Worm (Caenorhabditis elegans) whole organism, young adult: ENCODE data around the gene spp-4.

Source experiments
- B0261.1 ChIP-seq: sonication (generic microtip); optimal IDR thresholded peaks from 2 replicates; lab custom pipeline; 2016; ENCODE audit warnings: mild to moderate bottlenecking, missing genetic modification characterization, moderate library complexity, missing compliant biosample characterization
- B0336.3 ChIP-seq: fragments of 200-800 bp; sonication (Bioruptor generic); IDR thresholded peaks from 2 replicates; pipeline ENCODE4 v1.3.6; 2022; ENCODE audit warnings: missing genetic modification characterization, missing compliant biosample characterization
- C06A6.2 ChIP-seq: fragments of 200-800 bp; sonication (Bioruptor generic); conservative IDR thresholded peaks from 2 replicates; pipeline ENCODE4 v1.3.6; 2022; ENCODE audit warnings: missing genetic modification characterization, missing compliant biosample characterization
- F22D6.2 ChIP-seq: sonication (generic microtip); optimal IDR thresholded peaks from 2 replicates; lab custom pipeline; 2016; ENCODE audit warnings: mild to moderate bottlenecking, missing genetic modification characterization, missing compliant biosample characterization
- F33H1.4 ChIP-seq: fragments of 200-800 bp; sonication (Bioruptor generic); IDR thresholded peaks from 2 replicates; pipeline ENCODE4 v1.3.6; 2022; ENCODE audit warnings: missing genetic modification reagents, missing genetic modification characterization, missing compliant biosample characterization
- F52B5.7 ChIP-seq: sonication (generic microtip); optimal IDR thresholded peaks from 2 replicates; lab custom pipeline; 2016; ENCODE audit warnings: mild to moderate bottlenecking, missing genetic modification characterization, missing compliant biosample characterization
- F55B11.4 ChIP-seq: sonication (generic microtip); optimal IDR thresholded peaks from 2 replicates; lab custom pipeline; 2016; ENCODE audit warnings: missing compliant biosample characterization, missing genetic modification characterization, borderline replicate concordance; ENCODE audit not compliant: insufficient read depth
- K12H6.12 ChIP-seq: fragments of 200-800 bp; sonication (Bioruptor generic); optimal IDR thresholded peaks from 2 replicates; lab custom pipeline; 2018; ENCODE audit warnings: mild to moderate bottlenecking, missing genetic modification characterization, missing compliant biosample characterization
- T26A5.8 ChIP-seq: sonication (generic microtip); optimal IDR thresholded peaks from 2 replicates; lab custom pipeline; 2016; ENCODE audit warnings: missing genetic modification characterization, missing compliant biosample characterization
- Y53F4B.3 ChIP-seq: fragments of 200-800 bp; sonication (Bioruptor generic); IDR thresholded peaks from 2 replicates; pipeline ENCODE4 v1.3.6; 2022; ENCODE audit warnings: missing genetic modification reagents, missing genetic modification characterization, missing compliant biosample characterization
- Y53G8AR.9 ChIP-seq: fragments of 200-800 bp; sonication (Bioruptor generic); conservative IDR thresholded peaks from 2 replicates; pipeline ENCODE4 v1.3.6; 2022; ENCODE audit warnings: missing genetic modification reagents, missing genetic modification characterization, missing compliant biosample characterization
- ZK185.1 ChIP-seq: sonication (generic microtip); optimal IDR thresholded peaks from 2 replicates; lab custom pipeline; 2016; ENCODE audit warnings: mild to moderate bottlenecking, missing genetic modification characterization, missing compliant biosample characterization; ENCODE audit not compliant: poor library complexity, severe bottlenecking
- aptf-3 ChIP-seq: fragments of 200-800 bp; sonication (Bioruptor generic); IDR thresholded peaks from 2 replicates; pipeline ENCODE4 v1.3.6; 2022; ENCODE audit warnings: missing genetic modification characterization, missing compliant biosample characterization
- attf-3 ChIP-seq: fragments of 200-800 bp; sonication (Bioruptor generic); conservative IDR thresholded peaks from 2 replicates; pipeline ENCODE4 v1.3.6; 2022; ENCODE audit warnings: missing genetic modification reagents, missing genetic modification characterization, missing compliant biosample characterization
- attf-5 ChIP-seq: fragments of 200-800 bp; sonication (Bioruptor generic); optimal IDR thresholded peaks from 2 replicates; lab custom pipeline; 2018; ENCODE audit warnings: mild to moderate bottlenecking, missing genetic modification characterization, missing compliant biosample characterization
- bed-2 ChIP-seq: fragments of 200-800 bp; sonication (Bioruptor generic); IDR thresholded peaks from 2 replicates; pipeline ENCODE4 v1.3.6; 2022; ENCODE audit warnings: missing genetic modification reagents, missing genetic modification characterization, missing compliant biosample characterization
- cebp-1 ChIP-seq, 2 experiments: fragments of 200-800 bp in 1 of 2; sonication (Bioruptor generic) in 1 of 2; sonication (generic microtip) in 1 of 2; IDR thresholded peaks in 1 of 2; optimal IDR thresholded peaks in 1 of 2; 2 replicates each; pipeline versions ENCODE4 v1.3.6 to Lab custom; 2017 to 2022; ENCODE audit warnings: missing compliant biosample characterization in 2 of 2, missing genetic modification characterization in 2 of 2, mild to moderate bottlenecking in 1 of 2, missing genetic modification reagents in 1 of 2, moderate library complexity in 1 of 2
- ceh-100 ChIP-seq: fragments of 200-800 bp; sonication (Bioruptor generic); IDR thresholded peaks from 2 replicates; pipeline ENCODE4 v1.3.6; 2022; ENCODE audit warnings: missing genetic modification reagents, missing genetic modification characterization, missing compliant biosample characterization
- ceh-27 ChIP-seq: fragments of 200-800 bp; sonication (Bioruptor generic); optimal IDR thresholded peaks from 2 replicates; lab custom pipeline; 2018; ENCODE audit warnings: mild to moderate bottlenecking, missing genetic modification characterization, moderate library complexity, missing compliant biosample characterization
- ceh-79 ChIP-seq: sonication (generic microtip); optimal IDR thresholded peaks from 2 replicates; lab custom pipeline; 2017; ENCODE audit warnings: mild to moderate bottlenecking, missing genetic modification characterization, missing compliant biosample characterization
- chd-7 ChIP-seq: sonication (generic microtip); optimal IDR thresholded peaks from 2 replicates; lab custom pipeline; 2016; ENCODE audit warnings: mild to moderate bottlenecking, missing genetic modification characterization, moderate library complexity, missing compliant biosample characterization
- die-1 ChIP-seq: sonication (generic microtip); optimal IDR thresholded peaks from 2 replicates; lab custom pipeline; 2016; ENCODE audit warnings: missing genotype, mild to moderate bottlenecking, missing genetic modification characterization, missing compliant biosample characterization
- egl-18 ChIP-seq: fragments of 200-800 bp; sonication (Bioruptor generic); IDR thresholded peaks from 2 replicates; pipeline ENCODE4 v1.3.6; 2022; ENCODE audit warnings: missing genetic modification reagents, missing genetic modification characterization, missing compliant biosample characterization
- egl-44 ChIP-seq: fragments of 200-800 bp; sonication (Bioruptor generic); IDR thresholded peaks from 2 replicates; pipeline ENCODE4 v1.3.6; 2022; ENCODE audit warnings: missing genetic modification reagents, missing genetic modification characterization, missing compliant biosample characterization
- ekl-4 ChIP-seq: fragments of 200-800 bp; sonication (Bioruptor generic); IDR thresholded peaks from 2 replicates; pipeline ENCODE4 v1.3.6; 2022; ENCODE audit warnings: missing genetic modification reagents, missing genetic modification characterization, missing compliant biosample characterization
- ets-4 ChIP-seq: fragments of 200-800 bp; sonication (Bioruptor generic); optimal IDR thresholded peaks from 2 replicates; lab custom pipeline; 2018; ENCODE audit warnings: mild to moderate bottlenecking, missing genetic modification characterization, missing compliant biosample characterization
- fkh-3 ChIP-seq: sonication (generic microtip); optimal IDR thresholded peaks from 2 replicates; lab custom pipeline; 2016; ENCODE audit warnings: mild to moderate bottlenecking, missing genetic modification characterization, missing compliant biosample characterization
- gei-17 ChIP-seq: fragments of 200-800 bp; sonication (Bioruptor generic); optimal IDR thresholded peaks from 2 replicates; lab custom pipeline; 2018; ENCODE audit warnings: mild to moderate bottlenecking, missing genetic modification characterization, missing compliant biosample characterization
- him-1 ChIP-seq: sonication (generic microtip); optimal IDR thresholded peaks from 2 replicates; lab custom pipeline; 2016; ENCODE audit warnings: missing genotype, missing genetic modification reagents, missing genetic modification characterization, missing compliant biosample characterization
- hlh-12 ChIP-seq: sonication (generic microtip); optimal IDR thresholded peaks from 2 replicates; lab custom pipeline; 2016; ENCODE audit warnings: missing genetic modification characterization, missing compliant biosample characterization
- hmg-1.2 ChIP-seq: fragments of 200-800 bp; sonication (Bioruptor generic); IDR thresholded peaks from 2 replicates; pipeline ENCODE4 v1.3.6; 2022; ENCODE audit warnings: missing genetic modification reagents, missing genetic modification characterization, missing compliant biosample characterization
- lag-1 ChIP-seq: fragments of 200-800 bp; sonication (Bioruptor generic); IDR thresholded peaks from 2 replicates; pipeline ENCODE4 v1.3.6; 2022; ENCODE audit warnings: missing genetic modification reagents, missing genetic modification characterization, missing compliant biosample characterization
- let-526 ChIP-seq: fragments of 200-800 bp; sonication (Bioruptor generic); IDR thresholded peaks from 2 replicates; pipeline ENCODE4 v1.3.6; 2022; ENCODE audit warnings: missing genetic modification reagents, missing genetic modification characterization, missing compliant biosample characterization
- lir-1 ChIP-seq: fragments of 200-800 bp; sonication (Bioruptor generic); conservative IDR thresholded peaks from 2 replicates; pipeline ENCODE4 v1.3.6; 2022; ENCODE audit warnings: missing genetic modification reagents, missing genetic modification characterization, missing compliant biosample characterization
- lsl-1 ChIP-seq: fragments of 200-800 bp; sonication (Bioruptor generic); optimal IDR thresholded peaks from 2 replicates; lab custom pipeline; 2018; ENCODE audit warnings: mild to moderate bottlenecking, missing genetic modification characterization, moderate library complexity, missing compliant biosample characterization
- madf-10 ChIP-seq: sonication (generic microtip); optimal IDR thresholded peaks from 2 replicates; lab custom pipeline; 2016; ENCODE audit warnings: mild to moderate bottlenecking, missing genetic modification characterization, missing compliant biosample characterization
- mcd-1 ChIP-seq: fragments of 200-800 bp; sonication (Bioruptor generic); IDR thresholded peaks from 2 replicates; pipeline ENCODE4 v1.3.6; 2022; ENCODE audit warnings: missing genetic modification reagents, missing genetic modification characterization, missing compliant biosample characterization
- nfya-2 ChIP-seq: fragments of 200-800 bp; sonication (Bioruptor generic); IDR thresholded peaks from 2 replicates; pipeline ENCODE4 v1.3.6; 2022; ENCODE audit warnings: missing genetic modification reagents, missing genetic modification characterization, missing compliant biosample characterization
- nhr-80 ChIP-seq: sonication (generic microtip); optimal IDR thresholded peaks from 2 replicates; lab custom pipeline; 2016; ENCODE audit warnings: missing genetic modification characterization, missing compliant biosample characterization
- pha-4 ChIP-seq: fragments of 150-350 bp; sonication (generic microtip); optimal IDR thresholded peaks from 2 replicates; lab custom pipeline; 2014; ENCODE audit warnings: missing biosample characterization, missing genetic modification reagents, missing genetic modification characterization
- rpc-1 ChIP-seq, 2 experiments: fragments of 150-350 bp in 1 of 2; sonication (generic microtip) in 1 of 2; optimal IDR thresholded peaks; 2 replicates each; lab custom pipeline; 2014 to 2018; ENCODE audit warnings: missing biosample characterization in 1 of 2, missing genetic modification characterization in 1 of 2, missing genetic modification reagents in 1 of 2, missing genotype in 1 of 2
- sdz-38 ChIP-seq: sonication (generic microtip); optimal IDR thresholded peaks from 2 replicates; lab custom pipeline; 2016; ENCODE audit warnings: missing genotype, missing genetic modification characterization, missing compliant biosample characterization
- sea-2 ChIP-seq: fragments of 200-800 bp; sonication (Bioruptor generic); IDR thresholded peaks from 2 replicates; pipeline ENCODE4 v1.3.6; 2022; ENCODE audit warnings: missing genetic modification characterization, missing compliant biosample characterization
- sptf-2 ChIP-seq: fragments of 200-800 bp; sonication (Bioruptor generic); optimal IDR thresholded peaks from 2 replicates; lab custom pipeline; 2018; ENCODE audit warnings: mild to moderate bottlenecking, missing genetic modification characterization, missing compliant biosample characterization
- tbx-9 ChIP-seq: sonication (generic microtip); optimal IDR thresholded peaks from 2 replicates; lab custom pipeline; 2016; ENCODE audit warnings: borderline replicate concordance, missing genetic modification characterization, inconsistent platforms, missing compliant biosample characterization
- ztf-22 ChIP-seq: fragments of 200-800 bp; sonication (Bioruptor generic); optimal IDR thresholded peaks from 2 replicates; lab custom pipeline; 2018; ENCODE audit warnings: mild to moderate bottlenecking, missing genetic modification characterization, moderate library complexity, missing compliant biosample characterization
- ztf-26 ChIP-seq: sonication (generic microtip); optimal IDR thresholded peaks from 2 replicates; lab custom pipeline; 2017; ENCODE audit warnings: missing genetic modification characterization, missing compliant biosample characterization
- ztf-3 ChIP-seq: fragments of 200-800 bp; sonication (Bioruptor generic); optimal IDR thresholded peaks from 2 replicates; lab custom pipeline; 2018; ENCODE audit warnings: mild to moderate bottlenecking, missing genetic modification characterization, missing compliant biosample characterization
- ztf-6 ChIP-seq: fragments of 200-800 bp; sonication (Bioruptor generic); IDR thresholded peaks from 2 replicates; pipeline ENCODE4 v1.3.6; 2022; ENCODE audit warnings: missing genetic modification reagents, missing genetic modification characterization, missing compliant biosample characterization

Gene spp-4

DNA sequence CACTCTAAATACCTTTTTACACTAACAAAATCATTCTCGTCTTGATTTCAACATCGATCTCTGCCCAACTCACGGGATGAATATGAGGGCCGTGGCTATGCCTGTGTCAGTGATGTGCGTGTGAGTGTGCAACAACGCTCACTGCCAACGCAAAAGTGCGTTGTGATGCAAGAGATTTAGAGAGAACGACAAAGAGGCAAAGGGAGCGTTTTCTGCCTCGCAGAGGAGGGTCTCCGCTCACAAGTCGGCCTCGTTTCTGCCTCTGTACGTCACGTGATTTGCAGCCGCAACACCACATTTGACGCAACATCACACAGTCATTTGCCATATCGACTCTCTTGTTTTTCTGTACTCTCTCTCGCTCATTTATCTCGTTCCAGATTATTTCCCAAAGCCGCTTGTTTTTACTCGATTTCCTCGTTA lies 15.8 kb upstream of the spp-4 start, which contains the start of gene epg-7 (continued):
- TF ChIP-seq mcd-1 (GFP tag; lab: Robert Waterston, UW) (peak; percentile 81), ceh-79 (tag; lab: Kevin White, UChicago) (no peak), ztf-6 (peak; percentile 80; the same call in 1 of the 2 replicates), Y53G8AR.9 (GFP tag; lab: Robert Waterston, UW) (peak; percentile 86), lsl-1 (GFP tag; lab: Kevin White, UChicago) (no peak), ztf-26 (tag; lab: Kevin White, UChicago) (peak; percentile 90), hlh-12 (tag; lab: Kevin White, UChicago) (no peak), ets-4 (GFP tag; lab: Kevin White, UChicago) (peak; percentile 86), ztf-3 (GFP tag; lab: Kevin White, UChicago) (peak; percentile 45), egl-44 (GFP tag; lab: Robert Waterston, UW) (peak; percentile 83; the same call in 1 of the 2 replicates), pha-4 (tag; lab: Kevin White, UChicago) (peak; percentile 90), F22D6.2 (tag; lab: Kevin White, UChicago) (peak; percentile 60), T26A5.8 (tag; lab: Kevin White, UChicago) (no peak), madf-10 (tag; lab: Kevin White, UChicago) (peak; percentile 80), ceh-27 (peak; percentile 92), egl-18 (GFP tag; lab: Robert Waterston, UW) (no peak), nfya-2 (GFP tag; lab: Robert Waterston, UW) (no peak), die-1 (tag; lab: Kevin White, UChicago) (peak; percentile 35), K12H6.12 (peak; percentile 95), F33H1.4 (GFP tag; lab: Robert Waterston, UW) (no peak), F52B5.7 (tag; lab: Kevin White, UChicago) (no peak), lir-1 (peak; percentile 91), tbx-9 (tag; lab: Kevin White, UChicago) (no peak), nhr-80 (peak; percentile 90), sdz-38 (tag; lab: Kevin White, UChicago) (no peak), B0336.3 (peak; percentile 88), rpc-1 (optimal IDR thresholded peaks at IDR 0.05; lab: Kevin White, UChicago) (no peak), rpc-1 (tag; optimal IDR thresholded peaks at IDR 0.05; lab: Kevin White, UChicago) (no peak), him-1 (tag; lab: Kevin White, UChicago) (no peak), attf-3 (no peak), lag-1 (GFP tag; lab: Robert Waterston, UW) (no peak), Y53F4B.3 (GFP tag; lab: Robert Waterston, UW) (no peak), sea-2 (no peak), ceh-100 (GFP tag; lab: Robert Waterston, UW) (no peak), chd-7 (tag; lab: Kevin White, UChicago) (peak; percentile 90), ZK185.1 (tag; lab: Kevin White, UChicago) (peak; percentile 74), fkh-3 (tag; lab: Kevin White, UChicago) (no peak), bed-2 (0 out of 2 replicates have a peak, but pooled peaks have one; percentile 10), sptf-2 (GFP tag; lab: Kevin White, UChicago) (no peak), let-526 (GFP tag; lab: Robert Waterston, UW) (peak; percentile 88), C06A6.2 (GFP tag; lab: Robert Waterston, UW) (peak; percentile 87), cebp-1 (GFP tag; IDR thresholded peaks at IDR 0.05; lab: Robert Waterston, UW) (peak; percentile 86), cebp-1 (tag; optimal IDR thresholded peaks at IDR 0.05; lab: Kevin White, UChicago) (peak; percentile 96), ekl-4 (GFP tag; lab: Robert Waterston, UW) (peak; percentile 80), F55B11.4 (tag; lab: Kevin White, UChicago) (no peak), attf-5 (peak; percentile 94), aptf-3 (no peak), ztf-22 (peak; percentile 78), hmg-1.2 (GFP tag; lab: Robert Waterston, UW) (peak; percentile 88), B0261.1 (tag; lab: Kevin White, UChicago) (peak; percentile 5), gei-17 (GFP tag; lab: Kevin White, UChicago) (peak; percentile 86)
